Worm (Caenorhabditis elegans): Measurements from ENCODE around the gene nhx-5.

The nhx-5 gene

ce11 chrX:10599719-10600155 lies 23.0 kb downstream of the nhx-5 start (continued):
- no peak for TF ChIP-seq ceh-82 (tag; optimal IDR thresholded peaks at IDR 0.05)
- no peak for TF ChIP-seq efl-3 (GFP tag; optimal IDR thresholded peaks at IDR 0.05)
- TF ChIP-seq dpl-1 (GFP tag; optimal IDR thresholded peaks at IDR 0.05) = no peak
- no peak for TF ChIP-seq F16B12.6 (tag; optimal IDR thresholded peaks at IDR 0.05)
- TF ChIP-seq mep-1 (tag; optimal IDR thresholded peaks at IDR 0.05) = peak; percentile 9
- no peak for TF ChIP-seq Y116A8C.19 (tag; optimal IDR thresholded peaks at IDR 0.05; ENCODE audit: borderline replicate concordance)
- TF ChIP-seq ceh-90 (tag; optimal IDR thresholded peaks at IDR 0.05) = no peak
- TF ChIP-seq hlh-4 (tag; optimal IDR thresholded peaks at IDR 0.05) = no peak
- TF ChIP-seq alr-1 (tag; optimal IDR thresholded peaks at IDR 0.05; ENCODE audit: borderline replicate concordance) = no peak
- TF ChIP-seq irx-1 (tag; optimal IDR thresholded peaks at IDR 0.05) = no peak
- TF ChIP-seq egl-27 (tag; optimal IDR thresholded peaks at IDR 0.05) = no peak
- TF ChIP-seq nhr-19 (GFP tag; conservative IDR thresholded peaks at IDR 0.05) = no peak
- TF ChIP-seq xbp-1 (tag; optimal IDR thresholded peaks at IDR 0.05) = peak; percentile 25
- TF ChIP-seq pqm-1 (tag; optimal IDR thresholded peaks at IDR 0.05) = no peak
- peak; percentile 70 for TF ChIP-seq lin-14 (GFP tag; optimal IDR thresholded peaks at IDR 0.05)

ce11 chrX:10604386-10604785 lies 27.6 kb downstream of the nhx-5 start, which contains the start of gene flp-19:
Gene flp-19 (plus strand): TSS chrX:10604686.
- TF ChIP-seq xbp-1 (tag; optimal IDR thresholded peaks at IDR 0.05) = no peak
- TF ChIP-seq efl-1 (optimal IDR thresholded peaks at IDR 0.05) = no peak
- TF ChIP-seq efl-1 (GFP tag; optimal IDR thresholded peaks at IDR 0.05 in 1 of 2) = peak in 1 of 2 experiments; percentile 3

ce11 chrX:10609878-10610277 lies 33.1 kb downstream of the nhx-5 start:
- no peak for TF ChIP-seq ceh-8 (GFP tag; optimal IDR thresholded peaks at IDR 0.05)
- no peak for TF ChIP-seq hlh-17 (GFP tag; optimal IDR thresholded peaks at IDR 0.05; ENCODE audit: borderline replicate concordance)
- TF ChIP-seq sptf-1 (tag; optimal IDR thresholded peaks at IDR 0.05) = no peak
- no peak for TF ChIP-seq lir-3 (tag; optimal IDR thresholded peaks at IDR 0.05; ENCODE audit: poor library complexity)
- no peak for TF ChIP-seq efl-3 (GFP tag; optimal IDR thresholded peaks at IDR 0.05)
- TF ChIP-seq unc-86 (tag; optimal IDR thresholded peaks at IDR 0.05) = no peak
- no peak for TF ChIP-seq pax-3 (tag; optimal IDR thresholded peaks at IDR 0.05)
- TF ChIP-seq blmp-1 (tag; optimal IDR thresholded peaks at IDR 0.05) = no peak
- no peak for TF ChIP-seq zag-1 (tag; optimal IDR thresholded peaks at IDR 0.05)
- TF ChIP-seq hpl-2 (GFP tag; optimal IDR thresholded peaks at IDR 0.05) = no peak
- no peak for TF ChIP-seq sup-37 (GFP tag; optimal IDR thresholded peaks at IDR 0.05)
- no peak for TF ChIP-seq C34B4.2 (tag; optimal IDR thresholded peaks at IDR 0.05)
- no peak for TF ChIP-seq ceh-90 (tag; optimal IDR thresholded peaks at IDR 0.05)
- no peak for TF ChIP-seq nhr-84 (tag; optimal IDR thresholded peaks at IDR 0.05)
- no peak for TF ChIP-seq aly-2 (tag; optimal IDR thresholded peaks at IDR 0.05)
- no peak for TF ChIP-seq fos-1 (tag; optimal IDR thresholded peaks at IDR 0.05)
- TF ChIP-seq mef-2 (tag; optimal IDR thresholded peaks at IDR 0.05) = no peak
- no peak for TF ChIP-seq hlh-4 (tag; optimal IDR thresholded peaks at IDR 0.05)
- no peak for TF ChIP-seq nhr-76 (tag; optimal IDR thresholded peaks at IDR 0.05)
- no peak for TF ChIP-seq ztf-4 (tag; optimal IDR thresholded peaks at IDR 0.05)

- no peak for TF ChIP-seq nhr-11 (tag; optimal IDR thresholded peaks at IDR 0.05)
- TF ChIP-seq fos-1 (tag; optimal IDR thresholded peaks at IDR 0.05) = no peak
- no peak for TF ChIP-seq nhr-84 (tag; optimal IDR thresholded peaks at IDR 0.05)
- no peak for TF ChIP-seq swsn-7 (tag; optimal IDR thresholded peaks at IDR 0.05)
- TF ChIP-seq mab-9 (GFP tag; IDR thresholded peaks at IDR 0.05) = no peak
- TF ChIP-seq unc-30 (tag; optimal IDR thresholded peaks at IDR 0.05) = no peak
- TF ChIP-seq zag-1 (tag; optimal IDR thresholded peaks at IDR 0.05) = no peak
- TF ChIP-seq nhr-19 (GFP tag; conservative IDR thresholded peaks at IDR 0.05) = no peak
- TF ChIP-seq vab-15 (tag; optimal IDR thresholded peaks at IDR 0.05) = no peak
- no peak for TF ChIP-seq nhr-90 (tag; optimal IDR thresholded peaks at IDR 0.05; ENCODE audit: poor library complexity)
- TF ChIP-seq grh-1 (GFP tag; IDR thresholded peaks at IDR 0.05) = no peak
- no peak for TF ChIP-seq sup-37 (GFP tag; optimal IDR thresholded peaks at IDR 0.05)
- no peak for TF ChIP-seq ztf-4 (tag; optimal IDR thresholded peaks at IDR 0.05)
Measured at ce11 chrX:10612355-10612754, 35.6 kb downstream of the nhx-5 start.
